Fruit fly (Drosophila melanogaster) whole organism, embryonic: Measurements from ENCODE around the gene blot.
A peak's percentile ranks its signal among the peaks of the same experiment; 100 is the strongest.

ENCODE experiments used
- CG10274 ChIP-seq: fragments of 200-800 bp; sonication (Bioruptor generic); optimal IDR thresholded peaks from 3 replicates; lab custom pipeline; 2017; ENCODE audit warnings: missing biosample characterization, mild to moderate bottlenecking, missing genetic modification characterization
- CG11695 ChIP-seq: fragments of 200-800 bp; sonication (Bioruptor generic); IDR thresholded peaks from 3 replicates; pipeline ENCODE4 v1.3.6; 2022; ENCODE audit warnings: missing biosample characterization, missing genetic modification characterization
- CG12071 ChIP-seq: fragments of 200-800 bp; sonication (Bioruptor generic); optimal IDR thresholded peaks from 3 replicates; lab custom pipeline; 2018; ENCODE audit warnings: missing biosample characterization, mild to moderate bottlenecking, missing genetic modification characterization
- CG13894 ChIP-seq: fragments of 200-800 bp; sonication (Bioruptor generic); optimal IDR thresholded peaks from 3 replicates; lab custom pipeline; 2018; ENCODE audit warnings: missing biosample characterization, mild to moderate bottlenecking, missing genetic modification characterization, moderate library complexity
- CG15514 ChIP-seq: fragments of 200-800 bp; sonication (Bioruptor generic); optimal IDR thresholded peaks from 3 replicates; lab custom pipeline; 2017; ENCODE audit warnings: missing biosample characterization, missing genetic modification characterization, mild to moderate bottlenecking, moderate library complexity, missing genetic modification reagents
- CG1603 ChIP-seq: fragments of 200-800 bp; sonication (Bioruptor generic); optimal IDR thresholded peaks from 2 replicates; lab custom pipeline; 2019; ENCODE audit warnings: missing biosample characterization, mild to moderate bottlenecking, missing genetic modification characterization, moderate library complexity
- CG17612 ChIP-seq: fragments of 200-800 bp; sonication (Bioruptor generic); IDR thresholded peaks from 2 replicates; pipeline ENCODE4 v1.3.6; 2022; ENCODE audit warnings: missing biosample characterization, missing genetic modification characterization
- CG18262 ChIP-seq: fragments of 200-800 bp; optimal IDR thresholded peaks from 3 replicates; lab custom pipeline; 2019; ENCODE audit warnings: missing biosample characterization, mild to moderate bottlenecking, missing genetic modification characterization, moderate library complexity
- CG2116 ChIP-seq: fragments of 200-800 bp; sonication (Bioruptor generic); optimal IDR thresholded peaks from 3 replicates; lab custom pipeline; 2018; ENCODE audit warnings: missing biosample characterization, mild to moderate bottlenecking, missing genetic modification characterization
- CG2678 ChIP-seq: fragments of 200-800 bp; sonication (Bioruptor generic); optimal IDR thresholded peaks from 3 replicates; lab custom pipeline; 2019; ENCODE audit warnings: missing biosample characterization, mild to moderate bottlenecking, missing genetic modification characterization, moderate library complexity
- CG33213 ChIP-seq: fragments of 200-800 bp; sonication (Bioruptor generic); optimal IDR thresholded peaks from 3 replicates; lab custom pipeline; 2016; ENCODE audit warnings: missing biosample characterization, missing genetic modification characterization
- CG3407 ChIP-seq: fragments of 200-800 bp; sonication (Bioruptor generic); optimal IDR thresholded peaks from 2 replicates; lab custom pipeline; 2018; ENCODE audit warnings: missing biosample characterization, mild to moderate bottlenecking, missing genetic modification characterization
- CG3847 ChIP-seq: fragments of 200-800 bp; sonication (Bioruptor generic); IDR thresholded peaks from 2 replicates; pipeline ENCODE4 v1.3.6; 2022; ENCODE audit warnings: missing biosample characterization, missing genetic modification characterization
- CG42726 ChIP-seq: fragments of 200-800 bp; sonication (Bioruptor generic); IDR thresholded peaks from 2 replicates; pipeline ENCODE4 v1.3.6; 2022; ENCODE audit warnings: missing biosample characterization, missing genetic modification characterization; ENCODE audit not compliant: partially characterized antibody
- CG4707 ChIP-seq: fragments of 200-800 bp; sonication (Bioruptor generic); optimal IDR thresholded peaks from 2 replicates; lab custom pipeline; 2018; ENCODE audit warnings: missing biosample characterization, mild to moderate bottlenecking, missing genetic modification characterization, moderate library complexity
- CG4854 ChIP-seq: fragments of 200-800 bp; sonication (Bioruptor generic); optimal IDR thresholded peaks from 2 replicates; lab custom pipeline; 2016; ENCODE audit warnings: missing biosample characterization, missing genetic modification characterization, inconsistent platforms
- CG6272 ChIP-seq: fragments of 200-800 bp; sonication (Bioruptor generic); IDR thresholded peaks from 2 replicates; pipeline ENCODE4 v1.3.6; 2022; ENCODE audit warnings: missing biosample characterization, missing genetic modification characterization
- CG8765 ChIP-seq: fragments of 200-800 bp; sonication (Bioruptor generic); IDR thresholded peaks from 2 replicates; pipeline ENCODE4 v1.3.6; 2022; ENCODE audit warnings: missing biosample characterization, missing genetic modification characterization
- CG9609 ChIP-seq: fragments of 200-800 bp; sonication (Bioruptor generic); optimal IDR thresholded peaks from 3 replicates; lab custom pipeline; 2016; ENCODE audit warnings: missing biosample characterization, missing genetic modification characterization
- Dref ChIP-seq: fragments of 200-800 bp; sonication (Bioruptor generic); IDR thresholded peaks from 2 replicates; pipeline ENCODE4 v1.3.6; 2022; ENCODE audit warnings: missing biosample characterization, missing genetic modification characterization
- H2.0 ChIP-seq: fragments of 200-800 bp; sonication (Bioruptor generic); IDR thresholded peaks from 2 replicates; pipeline ENCODE4 v1.3.6; 2022; ENCODE audit warnings: missing biosample characterization, missing genetic modification characterization
- Hand ChIP-seq: fragments of 200-800 bp; sonication (Bioruptor generic); optimal IDR thresholded peaks from 2 replicates; lab custom pipeline; 2017; ENCODE audit warnings: mild to moderate bottlenecking, missing biosample characterization, missing genetic modification reagents, missing genetic modification characterization
- Lpt ChIP-seq: fragments of >200 bp; optimal IDR thresholded peaks from 2 replicates; lab custom pipeline; 2018; ENCODE audit warnings: missing biosample characterization, missing genetic modification characterization
- Max ChIP-seq: fragments of 200-800 bp; sonication (Bioruptor generic); optimal IDR thresholded peaks from 2 replicates; lab custom pipeline; 2016; ENCODE audit warnings: missing biosample characterization, mild to moderate bottlenecking, missing genetic modification characterization
- Oli ChIP-seq: fragments of 200-800 bp; sonication (Bioruptor generic); optimal IDR thresholded peaks from 2 replicates; lab custom pipeline; 2018; ENCODE audit warnings: missing biosample characterization, mild to moderate bottlenecking, missing genetic modification characterization, moderate library complexity
- Opbp ChIP-seq: fragments of 200-800 bp; sonication (Bioruptor generic); IDR thresholded peaks from 3 replicates; pipeline ENCODE4 v1.3.6; 2022; ENCODE audit warnings: missing biosample characterization, missing genetic modification characterization; ENCODE audit not compliant: partially characterized antibody
- Six4 ChIP-seq: fragments of 200-800 bp; sonication (Bioruptor generic); optimal IDR thresholded peaks from 2 replicates; lab custom pipeline; 2016; ENCODE audit warnings: missing biosample characterization, missing genetic modification characterization
- TFAM ChIP-seq: fragments of 200-800 bp; sonication (Bioruptor generic); optimal IDR thresholded peaks from 2 replicates; lab custom pipeline; 2017; ENCODE audit warnings: missing biosample characterization, missing genetic modification characterization, inconsistent platforms
- Tbp ChIP-seq: fragments of >200 bp; optimal IDR thresholded peaks from 2 replicates; lab custom pipeline; 2018; ENCODE audit warnings: missing biosample characterization, missing genetic modification characterization
- Trl ChIP-seq, 3 experiments: fragments of >200 bp in 2 of 3; fragments of 200-800 bp in 1 of 3; sonication (Bioruptor generic) in 1 of 3; optimal IDR thresholded peaks; 2 replicates in 1 of 3; 3 replicates in 2 of 3; lab custom pipeline; 2016 to 2017; ENCODE audit warnings: missing biosample characterization in 1 of 3, missing genetic modification characterization in 1 of 3
- Xbp1 ChIP-seq: fragments of 200-800 bp; sonication (Bioruptor generic); optimal IDR thresholded peaks from 3 replicates; lab custom pipeline; 2016; ENCODE audit warnings: missing biosample characterization, mild to moderate bottlenecking, missing genetic modification characterization
- ac ChIP-seq: fragments of 200-800 bp; sonication (Bioruptor generic); optimal IDR thresholded peaks from 3 replicates; lab custom pipeline; 2017; ENCODE audit warnings: missing biosample characterization, mild to moderate bottlenecking, missing genetic modification characterization
- ase ChIP-seq: fragments of 200-800 bp; sonication (Bioruptor generic); IDR thresholded peaks from 3 replicates; pipeline ENCODE4 v1.3.6; 2022; ENCODE audit warnings: missing biosample characterization, missing genetic modification characterization
- bab2 ChIP-seq: fragments of 200-800 bp; sonication (Bioruptor generic); optimal IDR thresholded peaks from 2 replicates; lab custom pipeline; 2016; ENCODE audit warnings: missing biosample characterization, missing genetic modification characterization
- bowl ChIP-seq: fragments of 200-800 bp; sonication (Bioruptor generic); IDR thresholded peaks from 2 replicates; pipeline ENCODE4 v1.3.6; 2022; ENCODE audit warnings: missing biosample characterization, missing genetic modification characterization
- caup ChIP-seq: fragments of 200-800 bp; sonication (Bioruptor generic); optimal IDR thresholded peaks from 3 replicates; lab custom pipeline; 2017; ENCODE audit warnings: missing biosample characterization, mild to moderate bottlenecking, missing genetic modification characterization, moderate library complexity; ENCODE audit not compliant: severe bottlenecking
- chinmo ChIP-seq: fragments of 200-800 bp; sonication (Bioruptor generic); IDR thresholded peaks from 4 replicates; pipeline ENCODE4 v1.3.6; 2022; ENCODE audit warnings: missing biosample characterization, missing genetic modification characterization; ENCODE audit not compliant: partially characterized antibody
- gcm ChIP-seq: fragments of 200-800 bp; sonication (Bioruptor generic); optimal IDR thresholded peaks from 2 replicates; lab custom pipeline; 2019; ENCODE audit warnings: missing biosample characterization, mild to moderate bottlenecking, missing genetic modification characterization, moderate library complexity
- gem ChIP-seq: fragments of 200-800 bp; sonication (Bioruptor generic); optimal IDR thresholded peaks from 2 replicates; lab custom pipeline; 2019; ENCODE audit warnings: missing biosample characterization, mild to moderate bottlenecking, missing genetic modification characterization, moderate library complexity
- hb ChIP-seq: fragments of 200-800 bp; sonication (Bioruptor generic); IDR thresholded peaks from 3 replicates; pipeline ENCODE4 v1.3.6; 2022; ENCODE audit warnings: missing biosample characterization, missing genetic modification characterization; ENCODE audit not compliant: partially characterized antibody
- hkb ChIP-seq, 2 experiments: fragments of 200-800 bp in 1 of 2; fragments of >200 bp in 1 of 2; sonication (Bioruptor generic) in 1 of 2; IDR thresholded peaks in 1 of 2; optimal IDR thresholded peaks in 1 of 2; 2 replicates each; pipeline versions ENCODE4 v1.3.6 to Lab custom; 2017 to 2022; ENCODE audit warnings: missing biosample characterization in 1 of 2, missing genetic modification characterization in 1 of 2
- ken ChIP-seq: fragments of 200-800 bp; sonication (Bioruptor generic); IDR thresholded peaks from 3 replicates; pipeline ENCODE4 v1.3.6; 2022; ENCODE audit warnings: missing biosample characterization, missing genetic modification characterization
- lov ChIP-seq, 2 experiments: fragments of 200-800 bp in 1 of 2; fragments of >200 bp in 1 of 2; sonication (Bioruptor generic) in 1 of 2; IDR thresholded peaks in 1 of 2; optimal IDR thresholded peaks in 1 of 2; 2 replicates in 1 of 2; 3 replicates in 1 of 2; pipeline versions ENCODE4 v1.3.6 to Lab custom; 2017 to 2022; ENCODE audit warnings: missing biosample characterization in 1 of 2, missing genetic modification characterization in 1 of 2
- nerfin-1 ChIP-seq: fragments of 200-800 bp; sonication (Bioruptor generic); optimal IDR thresholded peaks from 3 replicates; lab custom pipeline; 2019; ENCODE audit warnings: missing biosample characterization, mild to moderate bottlenecking, missing genetic modification characterization, moderate library complexity
- pfk ChIP-seq: fragments of 200-800 bp; sonication (Bioruptor generic); optimal IDR thresholded peaks from 2 replicates; lab custom pipeline; 2018; ENCODE audit warnings: missing biosample characterization, mild to moderate bottlenecking, missing genetic modification characterization, moderate library complexity
- pnt ChIP-seq: fragments of 200-800 bp; sonication (Bioruptor generic); optimal IDR thresholded peaks from 3 replicates; lab custom pipeline; 2016; ENCODE audit warnings: missing biosample characterization, missing genetic modification characterization
- unc-4 ChIP-seq: fragments of 200-800 bp; sonication (Bioruptor generic); IDR thresholded peaks from 2 replicates; pipeline ENCODE4 v1.3.6; 2022; ENCODE audit warnings: missing biosample characterization, missing genetic modification characterization; ENCODE audit not compliant: partially characterized antibody
- zen2 ChIP-seq: fragments of 200-800 bp; sonication (Bioruptor generic); IDR thresholded peaks from 3 replicates; pipeline ENCODE4 v1.3.6; 2022; ENCODE audit warnings: missing biosample characterization, missing genetic modification characterization; ENCODE audit not compliant: partially characterized antibody

The blot gene

dm6 chr3L:17458856-17459518 lies 37.7 kb upstream of the blot start (continued):
- TF ChIP-seq nerfin-1 (tag; lab: Kevin White, UChicago), result no peak
- TF ChIP-seq CG10274 (GFP tag; lab: Kevin White, UChicago), result no peak
- no peak for TF ChIP-seq Trl (optimal IDR thresholded peaks at IDR 0.05; lab: Kevin White, UChicago)
- no peak for TF ChIP-seq Trl (GFP tag; optimal IDR thresholded peaks at IDR 0.05; lab: Kevin White, UChicago)
- no peak for TF ChIP-seq pfk (GFP tag; lab: Kevin White, UChicago)
- TF ChIP-seq CG42726 (GFP tag; lab: Robert Waterston, UW), result no peak
- TF ChIP-seq TFAM (GFP tag; lab: Kevin White, UChicago), result no peak
- no peak for TF ChIP-seq Lpt (GFP tag; lab: Kevin White, UChicago)
- no peak for TF ChIP-seq hb (GFP tag; lab: Robert Waterston, UW)
- TF ChIP-seq CG4707, result no peak
- no peak for TF ChIP-seq Max
- no peak for TF ChIP-seq Tbp (GFP tag; lab: Kevin White, UChicago)
- TF ChIP-seq CG6272, result no peak
- no peak for TF ChIP-seq hkb (optimal IDR thresholded peaks at IDR 0.05; lab: Kevin White, UChicago)
- TF ChIP-seq hkb (GFP tag; IDR thresholded peaks at IDR 0.05; lab: Robert Waterston, UW), result peak; percentile 59; the same call in 1 of the 2 replicates
- no peak for TF ChIP-seq CG4854 (GFP tag; lab: Kevin White, UChicago)
- TF ChIP-seq Dref (GFP tag; lab: Robert Waterston, UW), result no peak
- no peak for TF ChIP-seq CG3847 (GFP tag; lab: Robert Waterston, UW)
- no peak for TF ChIP-seq CG8765
- peak; percentile 56 for TF ChIP-seq CG18262 (tag; lab: Kevin White, UChicago)
- peak; percentile 13 for TF ChIP-seq CG15514 (GFP tag; lab: Kevin White, UChicago)
- no peak for TF ChIP-seq CG13894 (tag; lab: Kevin White, UChicago)
- TF ChIP-seq CG1603 (tag; lab: Kevin White, UChicago), result peak; percentile 16
- TF ChIP-seq chinmo, result no peak
- no peak for TF ChIP-seq bowl (GFP tag; lab: Robert Waterston, UW)
- no peak for TF ChIP-seq bab2 (GFP tag; lab: Kevin White, UChicago)
- no peak for TF ChIP-seq CG2116
- peak; percentile 41 for TF ChIP-seq Oli (tag; lab: Kevin White, UChicago)
- no peak for TF ChIP-seq H2.0 (GFP tag; lab: Robert Waterston, UW)
- no peak for TF ChIP-seq CG12071 (GFP tag; lab: Kevin White, UChicago)
- no peak for TF ChIP-seq ac (GFP tag; lab: Kevin White, UChicago)
- peak; percentile 63 for TF ChIP-seq gem (tag; lab: Kevin White, UChicago)
- no peak for TF ChIP-seq Hand (GFP tag; lab: Kevin White, UChicago)
- no peak for TF ChIP-seq CG9609 (GFP tag; lab: Kevin White, UChicago)
- TF ChIP-seq lov (optimal IDR thresholded peaks at IDR 0.05; lab: Kevin White, UChicago), result no peak
- TF ChIP-seq lov (GFP tag; IDR thresholded peaks at IDR 0.05; lab: Robert Waterston, UW), result no peak
- TF ChIP-seq unc-4 (GFP tag; lab: Robert Waterston, UW), result no peak
- 0 out of 3 replicates have a peak, but pooled peaks have one; percentile 31 for TF ChIP-seq ase
- no peak for TF ChIP-seq gcm (GFP tag; lab: Kevin White, UChicago)
- peak; percentile 46 for TF ChIP-seq Xbp1 (GFP tag; lab: Kevin White, UChicago)
- TF ChIP-seq Six4 (GFP tag; lab: Kevin White, UChicago), result no peak
- no peak for TF ChIP-seq CG33213 (GFP tag; lab: Kevin White, UChicago)
- TF ChIP-seq pnt (GFP tag; lab: Kevin White, UChicago), result no peak
- TF ChIP-seq caup (GFP tag; lab: Kevin White, UChicago), result peak; percentile 0
- no peak for TF ChIP-seq zen2
- no peak for TF ChIP-seq ken (GFP tag; lab: Robert Waterston, UW)
- no peak for TF ChIP-seq CG3407 (GFP tag; lab: Kevin White, UChicago)
- TF ChIP-seq CG17612, result no peak
- peak; percentile 47 for TF ChIP-seq CG2678
- TF ChIP-seq CG11695 (GFP tag; lab: Robert Waterston, UW), result peak; percentile 63; the same call in 2 of the 3 replicates
- no peak for TF ChIP-seq Opbp (GFP tag; lab: Robert Waterston, UW)
